Worm (Caenorhabditis elegans): ENCODE results near the gene ugt-33.

DNA sequence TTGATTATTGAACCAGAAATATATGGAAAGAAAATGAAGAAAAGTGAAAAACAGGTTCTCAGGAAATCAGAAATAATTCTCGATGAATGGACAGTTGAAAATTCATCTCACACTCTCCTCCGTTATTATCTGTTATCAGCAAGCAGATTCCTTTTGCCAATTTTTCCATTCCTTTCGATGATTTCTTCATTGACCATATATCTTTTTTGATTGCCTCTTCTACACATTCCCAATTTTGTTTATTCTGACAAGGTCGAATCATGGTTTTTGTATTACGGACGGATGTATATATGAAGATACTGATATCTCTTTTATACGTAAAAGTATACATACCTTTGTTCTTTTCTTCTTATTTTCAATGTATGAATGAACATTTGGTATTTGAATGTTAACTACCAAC, 32.5 kb upstream of the ugt-33 start:
- TF ChIP-seq lin-39 (tag; optimal IDR thresholded peaks at IDR 0.05): no peak
- no peak for TF ChIP-seq blmp-1 (tag; optimal IDR thresholded peaks at IDR 0.05; ENCODE audit: insufficient read depth)
- TF ChIP-seq snpc-4 (tag; optimal IDR thresholded peaks at IDR 0.05): no peak
- no peak for TF ChIP-seq ZK546.5 (tag; optimal IDR thresholded peaks at IDR 0.05)
- TF ChIP-seq unc-55 (GFP tag; optimal IDR thresholded peaks at IDR 0.05): no peak
- no peak for TF ChIP-seq skn-1 (tag; optimal IDR thresholded peaks at IDR 0.05)
- no peak for TF ChIP-seq mab-5 (tag; optimal IDR thresholded peaks at IDR 0.05)
- no peak for TF ChIP-seq nhr-10 (tag; optimal IDR thresholded peaks at IDR 0.05)
- no peak for TF ChIP-seq alr-1 (tag; optimal IDR thresholded peaks at IDR 0.05)
- TF ChIP-seq zag-1 (tag; optimal IDR thresholded peaks at IDR 0.05): no peak
- no peak for TF ChIP-seq nhr-77 (tag; optimal IDR thresholded peaks at IDR 0.05)
- no peak for TF ChIP-seq nhr-237 (tag; optimal IDR thresholded peaks at IDR 0.05)

All from whole organism, L2 larva.